Worm (Caenorhabditis elegans): ENCODE measurements around the gene F44D12.16.

- TF ChIP-seq pqm-1 (tag; optimal IDR thresholded peaks at IDR 0.05) (no peak), fos-1 (tag; optimal IDR thresholded peaks at IDR 0.05) (no peak), lin-35 (GFP tag; optimal IDR thresholded peaks at IDR 0.05) (no peak)
Measured at ce11 chrIV:10040803-10041202, 11.9 kb downstream of the F44D12.16 start, which contains the start of gene dhs-31.

Data from whole organism, L1 larva.